Fruit fly (Drosophila melanogaster): ENCODE results near the gene CG18789.

Gene CG18789

dm6 chr2L:12006397-12007330, 11.4 kb upstream of the CG18789 start (continued):
- TF ChIP-seq GATAe (GFP tag; conservative IDR thresholded peaks at IDR 0.05), result no peak
- TF ChIP-seq Bteb2 (GFP tag; optimal IDR thresholded peaks at IDR 0.05), result peak; percentile 30
- peak; percentile 92 for TF ChIP-seq croc (GFP tag; conservative IDR thresholded peaks at IDR 0.05)
- TF ChIP-seq hkb (optimal IDR thresholded peaks at IDR 0.05), result no peak
- TF ChIP-seq hkb (GFP tag; IDR thresholded peaks at IDR 0.05), result no peak
- no peak for TF ChIP-seq pfk (GFP tag; optimal IDR thresholded peaks at IDR 0.05)
- peak; percentile 95 for TF ChIP-seq CG10147 (GFP tag; optimal IDR thresholded peaks at IDR 0.05)
- no peak for TF ChIP-seq sima (GFP tag; optimal IDR thresholded peaks at IDR 0.05)
- no peak for TF ChIP-seq pros (GFP tag; optimal IDR thresholded peaks at IDR 0.05)
- peak; percentile 52 for TF ChIP-seq CG15073 (GFP tag; optimal IDR thresholded peaks at IDR 0.05)
- TF ChIP-seq lab (GFP tag; optimal IDR thresholded peaks at IDR 0.05), result peak; percentile 94
- no peak for TF ChIP-seq tgo (GFP tag; IDR thresholded peaks at IDR 0.05)
- TF ChIP-seq Hmx (GFP tag; optimal IDR thresholded peaks at IDR 0.05), result no peak
- peak; percentile 80 for TF ChIP-seq CG17568 (GFP tag; optimal IDR thresholded peaks at IDR 0.05)
- TF ChIP-seq CG3995 (GFP tag; optimal IDR thresholded peaks at IDR 0.05), result peak; percentile 45
- no peak for TF ChIP-seq Awh (GFP tag; IDR thresholded peaks at IDR 0.05)
- TF ChIP-seq CG2712 (tag; optimal IDR thresholded peaks at IDR 0.05), result peak; percentile 98
- peak; percentile 97 for TF ChIP-seq odd (GFP tag; optimal IDR thresholded peaks at IDR 0.05)
- no peak for TF ChIP-seq danr (GFP tag; IDR thresholded peaks at IDR 0.05)
- peak; percentile 58 for TF ChIP-seq pnt (GFP tag; optimal IDR thresholded peaks at IDR 0.05)
- peak; percentile 92 for TF ChIP-seq sug (tag; optimal IDR thresholded peaks at IDR 0.05)
- peak; percentile 89 for TF ChIP-seq ATbp (GFP tag; optimal IDR thresholded peaks at IDR 0.05)
- peak; percentile 95 for TF ChIP-seq Dek (tag; optimal IDR thresholded peaks at IDR 0.05)
- TF ChIP-seq Nf-YA (GFP tag; IDR thresholded peaks at IDR 0.05), result no peak
- no peak for TF ChIP-seq CG8359 (GFP tag; optimal IDR thresholded peaks at IDR 0.05; ENCODE audit: borderline replicate concordance)
- peak; percentile 46 for TF ChIP-seq HLH54F (GFP tag; optimal IDR thresholded peaks at IDR 0.05)
- TF ChIP-seq E2f2 (GFP tag; IDR thresholded peaks at IDR 0.05), result no peak
- TF ChIP-seq CG9876 (GFP tag; optimal IDR thresholded peaks at IDR 0.05), result peak; percentile 11
- peak; percentile 96 for TF ChIP-seq CG18599 (GFP tag; optimal IDR thresholded peaks at IDR 0.05)
- TF ChIP-seq dimm (GFP tag; IDR thresholded peaks at IDR 0.05), result no peak
- TF ChIP-seq CG3065 (GFP tag; optimal IDR thresholded peaks at IDR 0.05), result peak; percentile 77
- peak; percentile 90 for TF ChIP-seq CG15011 (GFP tag; optimal IDR thresholded peaks at IDR 0.05)
- peak; percentile 51 for TF ChIP-seq CrebB (tag; optimal IDR thresholded peaks at IDR 0.05)
- TF ChIP-seq CG17359 (tag; optimal IDR thresholded peaks at IDR 0.05), result peak; percentile 90
- TF ChIP-seq H15 (GFP tag; IDR thresholded peaks at IDR 0.05), result no peak
- TF ChIP-seq CG9215 (GFP tag; IDR thresholded peaks at IDR 0.05), result no peak
- no peak for TF ChIP-seq Dip2 (GFP tag; IDR thresholded peaks at IDR 0.05)
- TF ChIP-seq CG12744 (GFP tag; optimal IDR thresholded peaks at IDR 0.05), result peak; percentile 52
- TF ChIP-seq CG2202 (tag; optimal IDR thresholded peaks at IDR 0.05), result peak; percentile 87
- TF ChIP-seq Ets97D (GFP tag; optimal IDR thresholded peaks at IDR 0.05), result peak; percentile 2
- no peak for TF ChIP-seq vvl (GFP tag; IDR thresholded peaks at IDR 0.05)
- TF ChIP-seq CG42726 (GFP tag; IDR thresholded peaks at IDR 0.05; ENCODE audit: partially characterized antibody), result no peak
- TF ChIP-seq gcm (GFP tag; optimal IDR thresholded peaks at IDR 0.05), result peak; percentile 96
- TF ChIP-seq kay (GFP tag; optimal IDR thresholded peaks at IDR 0.05), result peak; percentile 90
- peak; percentile 72 for TF ChIP-seq B-H2 (GFP tag; optimal IDR thresholded peaks at IDR 0.05)
- peak; percentile 93 for TF ChIP-seq CG15696 (tag; optimal IDR thresholded peaks at IDR 0.05)
- TF ChIP-seq CG7963 (GFP tag; IDR thresholded peaks at IDR 0.05; ENCODE audit: partially characterized antibody), result no peak
- TF ChIP-seq Dp (GFP tag; optimal IDR thresholded peaks at IDR 0.05), result no peak
- no peak for TF ChIP-seq Rfx (GFP tag; IDR thresholded peaks at IDR 0.05)
